Worm (Caenorhabditis elegans) whole organism, late embryonic: Measurements from ENCODE around the gene acc-1.

Experiments
- C38D4.7 ChIP-seq: fragments of 200-800 bp; sonication (Bioruptor generic); optimal IDR thresholded peaks from 2 replicates; lab custom pipeline; 2018; ENCODE audit warnings: mild to moderate bottlenecking, missing genetic modification characterization, moderate library complexity, missing compliant biosample characterization
- F13H6.1 ChIP-seq: sonication (generic microtip); optimal IDR thresholded peaks from 2 replicates; lab custom pipeline; 2016; ENCODE audit warnings: missing genetic modification characterization, missing compliant biosample characterization
- K09A11.1 ChIP-seq: sonication (generic microtip); optimal IDR thresholded peaks from 2 replicates; lab custom pipeline; 2017; ENCODE audit warnings: antibody characterized with exemption, mild to moderate bottlenecking, missing genetic modification characterization, missing compliant biosample characterization; ENCODE audit not compliant: insufficient read depth
- Y22D7AL.16 ChIP-seq: sonication (generic microtip); optimal IDR thresholded peaks from 2 replicates; lab custom pipeline; 2016; ENCODE audit warnings: missing genetic modification characterization, missing compliant biosample characterization
- ahr-1 ChIP-seq: sonication (generic microtip); optimal IDR thresholded peaks from 2 replicates; lab custom pipeline; 2016; ENCODE audit warnings: missing genetic modification characterization, missing compliant biosample characterization
- ama-1 ChIP-seq: fragments of 150-350 bp; optimal IDR thresholded peaks from 2 replicates; lab custom pipeline; 2014
- ceh-14 ChIP-seq: sonication (generic microtip); optimal IDR thresholded peaks from 2 replicates; lab custom pipeline; 2016; ENCODE audit warnings: missing genotype, missing genetic modification characterization, missing compliant biosample characterization
- ceh-22 ChIP-seq: sonication (generic microtip); optimal IDR thresholded peaks from 2 replicates; lab custom pipeline; 2017; ENCODE audit warnings: missing biosample characterization, missing genetic modification characterization
- ceh-31 ChIP-seq: sonication (generic microtip); optimal IDR thresholded peaks from 2 replicates; lab custom pipeline; 2016; ENCODE audit warnings: missing genetic modification characterization, missing compliant biosample characterization
- ceh-34 ChIP-seq: sonication (generic microtip); optimal IDR thresholded peaks from 2 replicates; lab custom pipeline; 2016; ENCODE audit warnings: mild to moderate bottlenecking, missing genetic modification characterization, missing compliant biosample characterization
- ceh-9 ChIP-seq: sonication (generic microtip); optimal IDR thresholded peaks from 2 replicates; lab custom pipeline; 2016; ENCODE audit warnings: mild to moderate bottlenecking, missing genetic modification characterization, inconsistent platforms, missing compliant biosample characterization
- dmd-4 ChIP-seq: sonication (generic microtip); optimal IDR thresholded peaks from 2 replicates; lab custom pipeline; 2016; ENCODE audit warnings: borderline replicate concordance, missing genetic modification characterization, missing compliant biosample characterization
- dve-1 ChIP-seq: sonication (generic microtip); optimal IDR thresholded peaks from 2 replicates; lab custom pipeline; 2017; ENCODE audit warnings: antibody characterized with exemption, mild to moderate bottlenecking, missing genetic modification characterization, missing compliant biosample characterization
- elt-2 ChIP-seq: sonication (generic microtip); optimal IDR thresholded peaks from 2 replicates; lab custom pipeline; 2016; ENCODE audit warnings: missing genetic modification reagents, missing genetic modification characterization, missing compliant biosample characterization
- ets-4 ChIP-seq: sonication (generic microtip); optimal IDR thresholded peaks from 2 replicates; lab custom pipeline; 2016; ENCODE audit warnings: missing genetic modification characterization, missing compliant biosample characterization
- fax-1 ChIP-seq: sonication (generic microtip); optimal IDR thresholded peaks from 2 replicates; lab custom pipeline; 2016; ENCODE audit warnings: missing genotype, missing genetic modification characterization, missing compliant biosample characterization
- fkh-10 ChIP-seq: fragments of 150-350 bp; optimal IDR thresholded peaks from 2 replicates; lab custom pipeline; 2014; ENCODE audit warnings: missing biosample characterization, missing genetic modification reagents, missing genetic modification characterization
- fkh-6 ChIP-seq: sonication (generic microtip); optimal IDR thresholded peaks from 2 replicates; lab custom pipeline; 2016; ENCODE audit warnings: missing genetic modification characterization, missing compliant biosample characterization
- gmeb-2 ChIP-seq: sonication (generic microtip); optimal IDR thresholded peaks from 2 replicates; lab custom pipeline; 2016; ENCODE audit warnings: missing genetic modification characterization, inconsistent platforms, missing compliant biosample characterization
- hlh-13 ChIP-seq: fragments of 200-800 bp; sonication (Bioruptor generic); optimal IDR thresholded peaks from 2 replicates; lab custom pipeline; 2018; ENCODE audit warnings: mild to moderate bottlenecking, missing genetic modification characterization, missing compliant biosample characterization
- hlh-15 ChIP-seq: sonication (generic microtip); optimal IDR thresholded peaks from 2 replicates; lab custom pipeline; 2016; ENCODE audit warnings: missing genetic modification characterization, missing compliant biosample characterization
- hlh-6 ChIP-seq: sonication (generic microtip); optimal IDR thresholded peaks from 2 replicates; lab custom pipeline; 2016; ENCODE audit warnings: missing genotype, missing genetic modification characterization, missing compliant biosample characterization
- lim-6 ChIP-seq: sonication (generic microtip); optimal IDR thresholded peaks from 2 replicates; lab custom pipeline; 2016; ENCODE audit warnings: missing genetic modification characterization, missing compliant biosample characterization
- mec-3 ChIP-seq: sonication (generic microtip); optimal IDR thresholded peaks from 2 replicates; lab custom pipeline; 2016; ENCODE audit warnings: borderline replicate concordance, missing genetic modification characterization, missing compliant biosample characterization
- nfya-1 ChIP-seq: sonication (generic microtip); optimal IDR thresholded peaks from 2 replicates; lab custom pipeline; 2017; ENCODE audit warnings: missing genetic modification characterization, mild to moderate bottlenecking, missing compliant biosample characterization, antibody characterized with exemption, moderate library complexity
- nhr-11 ChIP-seq: fragments of 150-350 bp; optimal IDR thresholded peaks from 2 replicates; lab custom pipeline; 2014; ENCODE audit warnings: missing biosample characterization, missing genetic modification characterization
- nhr-232 ChIP-seq: sonication (generic microtip); optimal IDR thresholded peaks from 2 replicates; lab custom pipeline; 2016; ENCODE audit warnings: missing genetic modification characterization, missing compliant biosample characterization
- npax-4 ChIP-seq: sonication (generic microtip); optimal IDR thresholded peaks from 2 replicates; lab custom pipeline; 2016; ENCODE audit warnings: missing genetic modification characterization, missing compliant biosample characterization
- odd-2 ChIP-seq: sonication (generic microtip); optimal IDR thresholded peaks from 2 replicates; lab custom pipeline; 2017; ENCODE audit warnings: antibody characterized with exemption, mild to moderate bottlenecking, missing genetic modification characterization, missing compliant biosample characterization
- pat-9 ChIP-seq: fragments of 200-800 bp; sonication (Bioruptor generic); optimal IDR thresholded peaks from 2 replicates; lab custom pipeline; 2018; ENCODE audit warnings: mild to moderate bottlenecking, missing genetic modification characterization, moderate library complexity, missing compliant biosample characterization
- pha-2 ChIP-seq: sonication (generic microtip); optimal IDR thresholded peaks from 2 replicates; lab custom pipeline; 2017; ENCODE audit warnings: mild to moderate bottlenecking, missing genetic modification characterization, missing compliant biosample characterization
- pqm-1 ChIP-seq: sonication (generic microtip); optimal IDR thresholded peaks from 2 replicates; lab custom pipeline; 2016; ENCODE audit warnings: missing genetic modification characterization, missing compliant biosample characterization
- pros-1 ChIP-seq: fragments of 150-350 bp; optimal IDR thresholded peaks from 2 replicates; lab custom pipeline; 2014; ENCODE audit warnings: missing biosample characterization, missing genetic modification reagents, missing genetic modification characterization
- sdc-2 ChIP-seq: sonication (generic microtip); optimal IDR thresholded peaks from 2 replicates; lab custom pipeline; 2016; ENCODE audit warnings: missing genotype, missing genetic modification characterization, missing compliant biosample characterization
- sox-2 ChIP-seq: fragments of 200-800 bp; sonication (Bioruptor generic); IDR thresholded peaks from 2 replicates; pipeline ENCODE4 v1.3.6; 2022; ENCODE audit warnings: missing genetic modification reagents, missing genetic modification characterization, missing compliant biosample characterization
- tbx-2 ChIP-seq: sonication (generic microtip); optimal IDR thresholded peaks from 2 replicates; lab custom pipeline; 2016; ENCODE audit warnings: missing genetic modification characterization, missing compliant biosample characterization
- tbx-7 ChIP-seq: sonication (generic microtip); optimal IDR thresholded peaks from 2 replicates; lab custom pipeline; 2016; ENCODE audit warnings: missing genotype, missing genetic modification characterization, missing compliant biosample characterization
- ttx-3 ChIP-seq: sonication (generic microtip); optimal IDR thresholded peaks from 2 replicates; lab custom pipeline; 2016; ENCODE audit warnings: missing genetic modification reagents, missing genetic modification characterization, missing compliant biosample characterization
- unc-86 ChIP-seq: sonication (generic microtip); optimal IDR thresholded peaks from 2 replicates; lab custom pipeline; 2016; ENCODE audit warnings: missing genetic modification characterization, missing compliant biosample characterization
- zip-5 ChIP-seq: sonication (generic microtip); optimal IDR thresholded peaks from 2 replicates; lab custom pipeline; 2016; ENCODE audit warnings: missing genetic modification characterization, missing compliant biosample characterization
- ztf-16 ChIP-seq: sonication (generic microtip); optimal IDR thresholded peaks from 2 replicates; lab custom pipeline; 2017; ENCODE audit warnings: missing genetic modification characterization, missing compliant biosample characterization

acc-1 gene

DNA sequence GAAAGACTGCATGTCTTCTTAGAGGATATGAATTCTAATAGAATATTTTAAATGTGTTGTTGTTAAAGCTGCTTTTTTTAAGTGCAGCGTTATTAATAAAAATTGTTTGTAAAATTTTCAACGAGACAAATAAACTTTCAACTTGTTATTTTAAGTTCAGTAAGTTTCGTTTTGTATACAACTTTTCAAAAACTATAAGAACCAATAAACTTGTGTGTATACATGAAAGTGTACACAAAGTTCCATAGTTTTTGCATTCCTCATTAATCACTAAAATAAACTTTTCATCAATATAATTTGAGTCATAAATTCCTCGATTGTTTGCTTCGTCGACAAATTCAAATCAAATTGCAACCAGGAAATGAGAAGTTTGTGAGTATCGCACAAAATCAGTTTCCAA, 9.2 kb upstream of the acc-1 start, which contains the start of gene srm-3:
TSS of gene srm-3 (plus strand) at position 301 of the 400 bp plus-strand sequence.
- TF ChIP-seq sdc-2 (tag; lab: Kevin White, UChicago) (no peak), nhr-232 (tag; lab: Kevin White, UChicago) (no peak), fkh-10 (no peak), pat-9 (tag; lab: Kevin White, UChicago) (no peak), ceh-9 (tag; lab: Kevin White, UChicago) (no peak), hlh-13 (GFP tag; lab: Kevin White, UChicago) (no peak), hlh-15 (tag; lab: Kevin White, UChicago) (no peak), pqm-1 (tag; lab: Kevin White, UChicago) (no peak), zip-5 (tag; lab: Kevin White, UChicago) (no peak), K09A11.1 (tag; lab: Kevin White, UChicago) (no peak), ceh-34 (tag; lab: Kevin White, UChicago) (no peak), npax-4 (tag; lab: Kevin White, UChicago) (no peak), pros-1 (tag; lab: Kevin White, UChicago) (no peak), tbx-7 (tag; lab: Kevin White, UChicago) (no peak), ceh-14 (no peak), fax-1 (tag; lab: Kevin White, UChicago) (no peak)

DNA sequence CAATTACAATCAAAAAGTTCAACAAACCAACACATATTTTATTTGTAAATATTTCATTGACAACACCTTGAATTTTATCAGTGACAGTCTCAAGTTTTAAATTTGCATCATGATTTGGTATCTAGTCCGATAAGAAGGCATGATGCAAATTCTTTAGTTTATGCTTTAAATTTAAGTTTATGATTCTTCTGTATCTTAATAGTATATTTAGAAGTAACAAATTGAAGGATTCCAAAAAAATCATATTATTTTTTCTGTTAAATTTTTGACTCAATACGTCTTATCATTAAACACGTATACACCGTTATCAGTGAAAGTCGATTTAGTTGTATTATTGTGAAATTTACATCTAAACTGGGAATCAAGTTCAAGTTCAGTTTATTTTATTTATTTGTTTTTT, 6.6 kb upstream of the acc-1 start, which contains the start of gene chca-1:
TSS of gene chca-1 (plus strand) at position 161 of the 400 bp plus-strand sequence.
- TF ChIP-seq sox-2: no peak
- peak; percentile 69 for TF ChIP-seq elt-2 (tag; lab: Kevin White, UChicago)
- no peak for TF ChIP-seq gmeb-2

DNA sequence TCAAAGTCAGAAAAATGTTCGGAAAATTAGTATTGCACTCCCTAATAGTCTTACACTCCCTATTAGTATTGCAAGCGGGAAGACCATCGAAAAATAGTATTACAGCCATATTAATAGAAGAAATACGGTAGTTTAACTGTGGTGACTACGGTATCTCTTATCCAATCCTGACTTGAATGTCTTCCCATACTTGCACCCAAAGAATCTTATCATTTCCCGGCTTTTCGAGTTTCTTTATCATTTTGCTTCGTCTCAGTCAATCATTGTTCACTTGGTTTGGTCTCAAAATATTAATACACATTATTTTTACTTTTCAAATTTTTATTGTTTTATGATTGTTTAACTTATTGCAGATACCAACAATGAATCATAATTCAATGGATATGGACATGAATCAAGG, 4.7 kb upstream of the acc-1 start, which contains the start of gene F58G6.3:
TSS of gene F58G6.3 (plus strand) at position 352 of the 400 bp plus-strand sequence.
- TF ChIP-seq mec-3 (no peak), elt-2 (tag; lab: Kevin White, UChicago) (no peak), lim-6 (tag; lab: Kevin White, UChicago) (no peak), ceh-31 (tag; lab: Kevin White, UChicago) (no peak), dve-1 (tag; lab: Kevin White, UChicago) (no peak), ets-4 (tag; lab: Kevin White, UChicago) (no peak), unc-86 (tag; lab: Kevin White, UChicago) (no peak), ama-1 (lab: Kevin White, UChicago) (no peak), nfya-1 (no peak), ztf-16 (no peak), odd-2 (no peak), hlh-6 (no peak), fkh-6 (no peak), ahr-1 (tag; lab: Kevin White, UChicago) (no peak), nhr-11 (tag; lab: Kevin White, UChicago) (no peak), ttx-3 (no peak)

DNA sequence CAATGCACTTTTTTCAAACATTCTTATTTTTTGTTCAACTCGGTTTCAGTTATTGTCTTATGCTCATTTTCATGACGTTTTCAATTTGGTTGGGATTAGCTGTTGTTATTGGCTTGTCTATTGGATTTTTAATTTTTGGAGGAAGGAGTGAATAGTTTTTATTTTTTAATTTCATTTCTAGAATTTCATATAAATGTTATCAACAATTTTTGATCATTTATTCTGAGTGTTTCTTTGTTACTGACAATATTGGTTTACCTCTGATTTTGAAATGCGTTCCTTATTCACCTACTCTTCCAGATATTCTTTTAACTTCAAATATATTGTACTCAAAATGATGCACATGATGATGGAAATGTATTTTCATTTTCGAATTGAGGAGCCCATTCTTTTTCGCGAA, 3.8 kb upstream of the acc-1 start, which contains the start of gene F58G6.7:
TSS of gene F58G6.7 (plus strand) at position 301 of the 400 bp plus-strand sequence.
- no peak for TF ChIP-seq ahr-1 (tag; lab: Kevin White, UChicago)
- no peak for TF ChIP-seq K09A11.1 (tag; lab: Kevin White, UChicago)
- TF ChIP-seq fax-1 (tag; lab: Kevin White, UChicago): no peak
- TF ChIP-seq unc-86 (tag; lab: Kevin White, UChicago): no peak
- no peak for TF ChIP-seq ceh-22
- no peak for TF ChIP-seq tbx-2 (tag; lab: Kevin White, UChicago)
- TF ChIP-seq pha-2: no peak
- TF ChIP-seq pqm-1 (tag; lab: Kevin White, UChicago): no peak
- no peak for TF ChIP-seq F13H6.1 (tag; lab: Kevin White, UChicago)
- TF ChIP-seq C38D4.7 (GFP tag; lab: Kevin White, UChicago): no peak
- TF ChIP-seq hlh-13 (GFP tag; lab: Kevin White, UChicago): no peak
- TF ChIP-seq zip-5 (tag; lab: Kevin White, UChicago): no peak
- TF ChIP-seq dmd-4: no peak
- no peak for TF ChIP-seq Y22D7AL.16 (tag; lab: Kevin White, UChicago)
- TF ChIP-seq ceh-14: no peak
- TF ChIP-seq ets-4 (tag; lab: Kevin White, UChicago): no peak
- no peak for TF ChIP-seq fkh-10
- TF ChIP-seq pros-1 (tag; lab: Kevin White, UChicago): no peak
